Worm (Caenorhabditis elegans): Measurements from ENCODE around the gene glb-34.

glb-34 gene

ce11 chrIV:14610942-14611724 lies 38.6 kb upstream of the glb-34 start:
- no peak for TF ChIP-seq nhr-6 (tag; optimal IDR thresholded peaks at IDR 0.05)
- TF ChIP-seq fos-1 (tag; optimal IDR thresholded peaks at IDR 0.05) = no peak
- TF ChIP-seq nhr-77 (tag; optimal IDR thresholded peaks at IDR 0.05) = peak; percentile 69
- no peak for TF ChIP-seq sdz-12 (GFP tag; optimal IDR thresholded peaks at IDR 0.05)
- TF ChIP-seq mdl-1 (tag; optimal IDR thresholded peaks at IDR 0.05) = peak; percentile 21 to 58
- peak; percentile 99 for TF ChIP-seq nhr-28 (tag; optimal IDR thresholded peaks at IDR 0.05)
- TF ChIP-seq arid-1 (GFP tag; conservative IDR thresholded peaks at IDR 0.05) = 0 out of 2 replicates have a peak, but pooled peaks have one; percentile 4
- peak; percentile 49 for TF ChIP-seq dve-1 (tag; optimal IDR thresholded peaks at IDR 0.05; ENCODE audit: insufficient read depth)
- TF ChIP-seq hmg-1.1 (GFP tag; IDR thresholded peaks at IDR 0.05) = peak; percentile 7; the same call in 1 of the 2 replicates
- TF ChIP-seq ctbp-1 (GFP tag; IDR thresholded peaks at IDR 0.05) = peak; percentile 53; the same call in 1 of the 2 replicates
- TF ChIP-seq lin-38 (GFP tag; IDR thresholded peaks at IDR 0.05) = peak; percentile 53; the same call in 1 of the 2 replicates
- TF ChIP-seq dmd-6 (GFP tag; IDR thresholded peaks at IDR 0.05) = peak; percentile 95
- peak; percentile 32 for TF ChIP-seq jun-1 (tag; optimal IDR thresholded peaks at IDR 0.05)
- peak; percentile 5 for TF ChIP-seq dpl-1 (GFP tag; optimal IDR thresholded peaks at IDR 0.05)
- no peak; the same call in 1 of the 2 replicates for TF ChIP-seq set-16 (GFP tag; IDR thresholded peaks at IDR 0.05)
- 0 out of 2 replicates have a peak, but pooled peaks have one; percentile 64 for TF ChIP-seq T26A8.4 (GFP tag; IDR thresholded peaks at IDR 0.05)
- TF ChIP-seq madf-9 (GFP tag; conservative IDR thresholded peaks at IDR 0.05) = no peak
- no peak for TF ChIP-seq ceh-20 (GFP tag; IDR thresholded peaks at IDR 0.05)
- peak in 1 of 2 experiments; percentile 24 for TF ChIP-seq unc-62 (GFP tag; optimal IDR thresholded peaks at IDR 0.05 in 1 of 2)
- no peak for TF ChIP-seq unc-62 (tag; optimal IDR thresholded peaks at IDR 0.05)
- no peak; the same call in 1 of the 2 replicates for TF ChIP-seq dmd-9 (GFP tag; IDR thresholded peaks at IDR 0.05)
- TF ChIP-seq zfp-2 (tag; optimal IDR thresholded peaks at IDR 0.05) = no peak
- no peak for TF ChIP-seq nhr-237 (tag; optimal IDR thresholded peaks at IDR 0.05)
- peak; percentile 75 for TF ChIP-seq nhr-25 (tag; optimal IDR thresholded peaks at IDR 0.05; ENCODE audit: borderline replicate concordance, insufficient read depth)
- no peak for TF ChIP-seq nhr-41 (GFP tag; IDR thresholded peaks at IDR 0.05)
- TF ChIP-seq tag-97 (GFP tag; IDR thresholded peaks at IDR 0.05) = no peak
- TF ChIP-seq Y105C5A.15 (GFP tag; IDR thresholded peaks at IDR 0.05) = 0 out of 2 replicates have a peak, but pooled peaks have one; percentile 52
- 0 out of 2 replicates have a peak, but pooled peaks have one; percentile 60 for TF ChIP-seq zfp-3 (GFP tag; conservative IDR thresholded peaks at IDR 0.05)
- peak; percentile 59 for TF ChIP-seq gei-8 (GFP tag; optimal IDR thresholded peaks at IDR 0.05)
- TF ChIP-seq duxl-1 (tag; optimal IDR thresholded peaks at IDR 0.05; ENCODE audit: poor library complexity) = peak; percentile 38
- TF ChIP-seq mep-1 (tag; optimal IDR thresholded peaks at IDR 0.05) = peak; percentile 73
- peak; percentile 67 for TF ChIP-seq nhr-11 (tag; optimal IDR thresholded peaks at IDR 0.05)
- peak in 1 of 2 experiments; percentile 30 for TF ChIP-seq hif-1 (tag; optimal IDR thresholded peaks at IDR 0.05)
- peak; percentile 84 for TF ChIP-seq hlh-11 (tag; optimal IDR thresholded peaks at IDR 0.05)
- TF ChIP-seq daf-19 (GFP tag; conservative IDR thresholded peaks at IDR 0.05) = no peak
- no peak for TF ChIP-seq nhr-111 (GFP tag; optimal IDR thresholded peaks at IDR 0.05)
- TF ChIP-seq spr-3 (GFP tag; optimal IDR thresholded peaks at IDR 0.05) = no peak
- TF ChIP-seq nhr-102 (tag; optimal IDR thresholded peaks at IDR 0.05) = peak; percentile 23
- no peak for TF ChIP-seq lin-39 (tag; optimal IDR thresholded peaks at IDR 0.05)
- TF ChIP-seq Y75B8A.6 (GFP tag; IDR thresholded peaks at IDR 0.05) = no peak
- TF ChIP-seq mxl-3 (GFP tag; optimal IDR thresholded peaks at IDR 0.05) = peak; percentile 60
- peak; percentile 99 for TF ChIP-seq snpc-1.2 (GFP tag; IDR thresholded peaks at IDR 0.05)
- 0 out of 2 replicates have a peak, but pooled peaks have one; percentile 27 for TF ChIP-seq egl-43 (GFP tag; IDR thresholded peaks at IDR 0.05)
- TF ChIP-seq daf-16 (GFP tag; optimal IDR thresholded peaks at IDR 0.05) = peak; percentile 47 to 51
- TF ChIP-seq daf-16 (tag; optimal IDR thresholded peaks at IDR 0.05) = peak; percentile 80
- no peak for TF ChIP-seq nhr-42 (GFP tag; IDR thresholded peaks at IDR 0.05)
- TF ChIP-seq F44E2.7 (GFP tag; IDR thresholded peaks at IDR 0.05) = no peak
- TF ChIP-seq daf-12 (tag; optimal IDR thresholded peaks at IDR 0.05) = no peak
